Fruit fly (Drosophila melanogaster) whole organism, embryonic: ENCODE measurements around the gene Lmpt.

Experiments used
- Bgb ChIP-seq: fragments of 200-800 bp; sonication (Bioruptor generic); IDR thresholded peaks from 2 replicates; pipeline ENCODE4 v1.3.6; 2022; ENCODE audit warnings: missing biosample characterization, missing genetic modification characterization; ENCODE audit not compliant: partially characterized antibody
- CG10543 ChIP-seq: fragments of 200-800 bp; sonication (Bioruptor generic); optimal IDR thresholded peaks from 3 replicates; lab custom pipeline; 2017; ENCODE audit warnings: missing biosample characterization, mild to moderate bottlenecking, missing genetic modification characterization, moderate library complexity
- CG10979 ChIP-seq: fragments of 200-800 bp; sonication (Bioruptor generic); optimal IDR thresholded peaks from 2 replicates; lab custom pipeline; 2018; ENCODE audit warnings: missing biosample characterization, mild to moderate bottlenecking, missing genetic modification characterization, moderate library complexity
- CG11504 ChIP-seq: fragments of 200-800 bp; sonication (Bioruptor generic); optimal IDR thresholded peaks from 3 replicates; lab custom pipeline; 2019; ENCODE audit warnings: missing biosample characterization, mild to moderate bottlenecking, missing genetic modification characterization, moderate library complexity
- CG13424 ChIP-seq: fragments of 200-800 bp; sonication (Bioruptor generic); optimal IDR thresholded peaks from 2 replicates; lab custom pipeline; 2019; ENCODE audit warnings: missing biosample characterization, mild to moderate bottlenecking, missing genetic modification characterization, moderate library complexity
- CG14710 ChIP-seq: fragments of 200-800 bp; sonication (Bioruptor generic); optimal IDR thresholded peaks from 3 replicates; lab custom pipeline; 2019; ENCODE audit warnings: missing biosample characterization, mild to moderate bottlenecking, missing genetic modification characterization, moderate library complexity
- CG15011 ChIP-seq: fragments of 200-800 bp; sonication (Bioruptor generic); optimal IDR thresholded peaks from 3 replicates; lab custom pipeline; 2018; ENCODE audit warnings: missing biosample characterization, mild to moderate bottlenecking, missing genetic modification characterization
- CG15269 ChIP-seq: fragments of 200-800 bp; sonication (Bioruptor generic); optimal IDR thresholded peaks from 2 replicates; lab custom pipeline; 2018; ENCODE audit warnings: missing biosample characterization, mild to moderate bottlenecking, missing genetic modification characterization, moderate library complexity
- CG15514 ChIP-seq: fragments of 200-800 bp; sonication (Bioruptor generic); optimal IDR thresholded peaks from 3 replicates; lab custom pipeline; 2017; ENCODE audit warnings: missing biosample characterization, missing genetic modification characterization, mild to moderate bottlenecking, moderate library complexity, missing genetic modification reagents
- CG17802 ChIP-seq: fragments of 200-800 bp; sonication (Bioruptor generic); optimal IDR thresholded peaks from 2 replicates; lab custom pipeline; 2018; ENCODE audit warnings: missing biosample characterization, mild to moderate bottlenecking, missing genetic modification characterization, moderate library complexity
- CG18262 ChIP-seq: fragments of 200-800 bp; optimal IDR thresholded peaks from 3 replicates; lab custom pipeline; 2019; ENCODE audit warnings: missing biosample characterization, mild to moderate bottlenecking, missing genetic modification characterization, moderate library complexity
- CG18599 ChIP-seq: fragments of 200-800 bp; sonication (Bioruptor generic); optimal IDR thresholded peaks from 3 replicates; lab custom pipeline; 2017; ENCODE audit warnings: missing biosample characterization, missing genetic modification characterization, mild to moderate bottlenecking, moderate library complexity, missing genetic modification reagents
- CG2120 ChIP-seq: fragments of 200-800 bp; sonication (Bioruptor generic); optimal IDR thresholded peaks from 3 replicates; lab custom pipeline; 2016; ENCODE audit warnings: missing biosample characterization, missing genetic modification characterization
- CG2678 ChIP-seq: fragments of 200-800 bp; sonication (Bioruptor generic); optimal IDR thresholded peaks from 3 replicates; lab custom pipeline; 2019; ENCODE audit warnings: missing biosample characterization, mild to moderate bottlenecking, missing genetic modification characterization, moderate library complexity
- CG2712 ChIP-seq: fragments of 200-800 bp; optimal IDR thresholded peaks from 3 replicates; lab custom pipeline; 2019; ENCODE audit warnings: missing biosample characterization, mild to moderate bottlenecking, missing genetic modification characterization, moderate library complexity
- CG31365 ChIP-seq: fragments of 200-800 bp; sonication (Bioruptor generic); optimal IDR thresholded peaks from 2 replicates; lab custom pipeline; 2018; ENCODE audit warnings: missing biosample characterization, mild to moderate bottlenecking, missing genetic modification characterization
- CG32532 ChIP-seq: fragments of 200-800 bp; sonication (Bioruptor generic); IDR thresholded peaks from 2 replicates; pipeline ENCODE4 v1.3.6; 2022; ENCODE audit warnings: missing biosample characterization, missing genetic modification characterization
- CG7987 ChIP-seq: fragments of 200-800 bp; sonication (Bioruptor generic); optimal IDR thresholded peaks from 2 replicates; lab custom pipeline; 2018; ENCODE audit warnings: missing biosample characterization, mild to moderate bottlenecking, missing genetic modification characterization, moderate library complexity
- CG8290 ChIP-seq, 3 experiments: fragments of 200-800 bp; sonication (Bioruptor generic); optimal IDR thresholded peaks; 2 replicates each; lab custom pipeline; 2016 to 2019; ENCODE audit warnings: missing biosample characterization in 3 of 3, missing genetic modification characterization in 3 of 3, mild to moderate bottlenecking in 2 of 3, moderate library complexity in 1 of 3
- CG9932 ChIP-seq: fragments of 200-800 bp; sonication (Bioruptor generic); IDR thresholded peaks from 2 replicates; pipeline ENCODE4 v1.3.6; 2022; ENCODE audit warnings: missing biosample characterization, missing genetic modification characterization
- CTCF ChIP-seq: fragments of 200-800 bp; sonication (Bioruptor generic); optimal IDR thresholded peaks from 2 replicates; lab custom pipeline; 2017; ENCODE audit warnings: missing biosample characterization, mild to moderate bottlenecking, missing genetic modification characterization, moderate library complexity
- Deaf1 ChIP-seq: fragments of 200-800 bp; optimal IDR thresholded peaks from 3 replicates; lab custom pipeline; 2019; ENCODE audit warnings: missing biosample characterization, mild to moderate bottlenecking, missing genetic modification characterization, moderate library complexity
- Ets65A ChIP-seq: fragments of 200-800 bp; sonication (Bioruptor generic); peaks from one replicate; lab custom pipeline; 2016; ENCODE audit warnings: missing biosample characterization, missing genetic modification characterization
- HmgZ ChIP-seq: fragments of 200-800 bp; sonication (Bioruptor generic); optimal IDR thresholded peaks from 2 replicates; lab custom pipeline; 2018; ENCODE audit warnings: missing biosample characterization, mild to moderate bottlenecking, missing genetic modification characterization
- Hr51 ChIP-seq, 2 experiments: fragments of 200-800 bp; sonication (Bioruptor generic); optimal IDR thresholded peaks; 2 replicates in 1 of 2; 3 replicates in 1 of 2; lab custom pipeline; 2016 to 2018; ENCODE audit warnings: missing biosample characterization in 2 of 2, missing genetic modification characterization in 2 of 2, mild to moderate bottlenecking in 1 of 2, moderate library complexity in 1 of 2
- Lim3 ChIP-seq: fragments of 200-800 bp; sonication (Bioruptor generic); IDR thresholded peaks from 2 replicates; pipeline ENCODE4 v1.3.6; 2022; ENCODE audit warnings: missing biosample characterization, missing genetic modification characterization
- Med ChIP-seq: fragments of 200-800 bp; sonication (Bioruptor generic); peaks from one replicate; lab custom pipeline; 2016; ENCODE audit warnings: missing biosample characterization, missing genetic modification characterization, mild to moderate bottlenecking, inconsistent platforms, moderate library complexity
- Meics ChIP-seq: fragments of 200-800 bp; sonication (Bioruptor generic); optimal IDR thresholded peaks from 2 replicates; lab custom pipeline; 2017; ENCODE audit warnings: missing biosample characterization, mild to moderate bottlenecking, missing genetic modification characterization
- NfI ChIP-seq: fragments of 200-800 bp; sonication (Bioruptor generic); optimal IDR thresholded peaks from 3 replicates; lab custom pipeline; 2018; ENCODE audit warnings: missing biosample characterization, mild to moderate bottlenecking, missing genetic modification characterization, moderate library complexity
- Opbp ChIP-seq: fragments of 200-800 bp; sonication (Bioruptor generic); IDR thresholded peaks from 3 replicates; pipeline ENCODE4 v1.3.6; 2022; ENCODE audit warnings: missing biosample characterization, missing genetic modification characterization; ENCODE audit not compliant: partially characterized antibody
- PHDP ChIP-seq: fragments of 200-800 bp; sonication (Bioruptor generic); optimal IDR thresholded peaks from 3 replicates; lab custom pipeline; 2018; ENCODE audit warnings: missing biosample characterization, mild to moderate bottlenecking, missing genetic modification characterization, moderate library complexity
- Pdp1 ChIP-seq, 2 experiments: fragments of 200-800 bp; sonication (Bioruptor generic); optimal IDR thresholded peaks; 3 replicates each; lab custom pipeline; 2016; ENCODE audit warnings: missing biosample characterization in 2 of 2, missing genetic modification characterization in 2 of 2, mild to moderate bottlenecking in 1 of 2, moderate library complexity in 1 of 2
- ac ChIP-seq: fragments of 200-800 bp; sonication (Bioruptor generic); optimal IDR thresholded peaks from 3 replicates; lab custom pipeline; 2017; ENCODE audit warnings: missing biosample characterization, mild to moderate bottlenecking, missing genetic modification characterization
- chinmo ChIP-seq: fragments of 200-800 bp; sonication (Bioruptor generic); IDR thresholded peaks from 4 replicates; pipeline ENCODE4 v1.3.6; 2022; ENCODE audit warnings: missing biosample characterization, missing genetic modification characterization; ENCODE audit not compliant: partially characterized antibody
- ci ChIP-seq: fragments of 200-800 bp; sonication (Bioruptor generic); IDR thresholded peaks from 3 replicates; pipeline ENCODE4 v1.3.6; 2022; ENCODE audit warnings: missing biosample characterization, missing genetic modification characterization
- eyg ChIP-seq: fragments of 200-800 bp; sonication (Bioruptor generic); optimal IDR thresholded peaks from 3 replicates; lab custom pipeline; 2016; ENCODE audit warnings: missing biosample characterization, missing genetic modification characterization
- gem ChIP-seq: fragments of 200-800 bp; sonication (Bioruptor generic); optimal IDR thresholded peaks from 2 replicates; lab custom pipeline; 2019; ENCODE audit warnings: missing biosample characterization, mild to moderate bottlenecking, missing genetic modification characterization, moderate library complexity
- grau ChIP-seq: fragments of 200-800 bp; optimal IDR thresholded peaks from 3 replicates; lab custom pipeline; 2019; ENCODE audit warnings: missing biosample characterization, mild to moderate bottlenecking, missing genetic modification characterization, moderate library complexity
- hb ChIP-seq: fragments of 200-800 bp; sonication (Bioruptor generic); IDR thresholded peaks from 3 replicates; pipeline ENCODE4 v1.3.6; 2022; ENCODE audit warnings: missing biosample characterization, missing genetic modification characterization; ENCODE audit not compliant: partially characterized antibody
- hkb ChIP-seq, 2 experiments: fragments of 200-800 bp in 1 of 2; fragments of >200 bp in 1 of 2; sonication (Bioruptor generic) in 1 of 2; IDR thresholded peaks in 1 of 2; optimal IDR thresholded peaks in 1 of 2; 2 replicates each; pipeline versions ENCODE4 v1.3.6 to Lab custom; 2017 to 2022; ENCODE audit warnings: missing biosample characterization in 1 of 2, missing genetic modification characterization in 1 of 2
- nmo ChIP-seq: fragments of 200-800 bp; sonication (Bioruptor generic); optimal IDR thresholded peaks from 2 replicates; lab custom pipeline; 2018; ENCODE audit warnings: missing biosample characterization, mild to moderate bottlenecking, missing genetic modification characterization, moderate library complexity
- run ChIP-seq: fragments of 200-800 bp; sonication (Bioruptor generic); optimal IDR thresholded peaks from 3 replicates; lab custom pipeline; 2018; ENCODE audit warnings: missing biosample characterization, mild to moderate bottlenecking, missing genetic modification characterization
- slou ChIP-seq: fragments of 200-800 bp; sonication (Bioruptor generic); optimal IDR thresholded peaks from 3 replicates; lab custom pipeline; 2016; ENCODE audit warnings: missing biosample characterization, missing genetic modification characterization
- sqz ChIP-seq: fragments of 200-800 bp; sonication (Bioruptor generic); optimal IDR thresholded peaks from 3 replicates; lab custom pipeline; 2018; ENCODE audit warnings: missing biosample characterization, mild to moderate bottlenecking, missing genetic modification characterization
- stwl ChIP-seq: fragments of 200-800 bp; sonication (Bioruptor generic); optimal IDR thresholded peaks from 3 replicates; lab custom pipeline; 2018; ENCODE audit warnings: missing biosample characterization, mild to moderate bottlenecking, missing genetic modification characterization, moderate library complexity
- sug ChIP-seq: fragments of 200-800 bp; optimal IDR thresholded peaks from 2 replicates; lab custom pipeline; 2019; ENCODE audit warnings: missing biosample characterization, mild to moderate bottlenecking, missing genetic modification characterization, moderate library complexity
- vvl ChIP-seq: fragments of 200-800 bp; sonication (Bioruptor generic); IDR thresholded peaks from 2 replicates; pipeline ENCODE4 v1.3.6; 2022; ENCODE audit warnings: missing biosample characterization, missing genetic modification characterization

Gene Lmpt

dm6 chr3L:16881097-16881496 lies 16.0 kb downstream of the Lmpt start (continued):
- no peak for TF ChIP-seq CG14710
- TF ChIP-seq CG32532 (GFP tag; lab: Robert Waterston, UW), result peak; percentile 15; the same call in 1 of the 2 replicates
- no peak for TF ChIP-seq CG17802 (tag; lab: Kevin White, UChicago)
- peak; percentile 36 for TF ChIP-seq sqz (GFP tag; lab: Kevin White, UChicago)
- TF ChIP-seq CG18599 (GFP tag; lab: Kevin White, UChicago), result no peak
- peak; percentile 41; the same call in 1 of the 2 replicates for TF ChIP-seq CG9932 (GFP tag; lab: Robert Waterston, UW)
- peak; percentile 11 for TF ChIP-seq CG2712 (tag; lab: Kevin White, UChicago)
- TF ChIP-seq hb (GFP tag; lab: Robert Waterston, UW), result no peak
- TF ChIP-seq CG15269, result peak; percentile 14
- TF ChIP-seq grau (tag; lab: Kevin White, UChicago), result peak; percentile 35
- peak; percentile 27 for TF ChIP-seq Meics (GFP tag; lab: Kevin White, UChicago)
- TF ChIP-seq gem (tag; lab: Kevin White, UChicago), result peak; percentile 44
- TF ChIP-seq CG2120 (GFP tag; lab: Kevin White, UChicago), result peak; percentile 33
- peak; percentile 16 for TF ChIP-seq CG13424
- no peak for TF ChIP-seq run (tag; lab: Kevin White, UChicago)
- TF ChIP-seq eyg (GFP tag; lab: Kevin White, UChicago), result no peak
- TF ChIP-seq CG18262 (tag; lab: Kevin White, UChicago), result peak; percentile 0
- TF ChIP-seq Hr51 (GFP tag; optimal IDR thresholded peaks at IDR 0.05; lab: Kevin White, UChicago), result peak in 1 of 2 experiments; percentile 50
- TF ChIP-seq, all 482 proteins: peak for 24

DNA sequence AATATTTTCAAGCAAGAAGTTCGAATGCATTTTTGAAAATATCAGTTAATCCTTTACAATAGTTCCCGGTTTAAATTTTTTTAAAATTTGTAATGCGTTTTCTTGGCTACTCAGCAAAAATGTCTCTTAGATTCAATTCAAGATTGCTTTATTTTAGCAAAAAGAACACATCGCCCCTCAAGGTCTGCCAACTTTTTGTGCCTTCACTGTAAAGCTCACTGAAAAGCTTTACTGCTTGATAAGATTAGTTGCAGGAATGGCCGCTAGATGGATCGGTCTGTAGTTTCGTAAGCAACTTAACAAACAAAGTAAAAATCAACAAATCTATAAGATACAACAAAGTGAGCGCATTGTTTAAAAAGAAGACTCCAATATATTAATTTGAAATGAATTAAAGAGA lies 18.9 kb downstream of the Lmpt start:
- TF ChIP-seq ci (peak; percentile 44; the same call in 1 of the 3 replicates), Opbp (GFP tag; lab: Robert Waterston, UW) (peak; percentile 23; the same call in 1 of the 3 replicates), slou (no peak), Bgb (GFP tag; lab: Robert Waterston, UW) (0 out of 2 replicates have a peak, but pooled peaks have one; percentile 32), HmgZ (tag; lab: Kevin White, UChicago) (peak; percentile 7), CG2120 (GFP tag; lab: Kevin White, UChicago) (peak; percentile 1), CG15514 (GFP tag; lab: Kevin White, UChicago) (peak; percentile 15), Med (GFP tag; lab: Kevin White, UChicago) (peak; percentile 70), CG31365 (peak; percentile 32), sug (peak; percentile 1), chinmo (GFP tag; lab: Robert Waterston, UW) (0 out of 4 replicates have a peak, but pooled peaks have one; percentile 30), CG10979 (peak; percentile 98), Lim3 (GFP tag; lab: Robert Waterston, UW) (no peak), Pdp1 (GFP tag; optimal IDR thresholded peaks at IDR 0.05; lab: Kevin White, UChicago) (peak in 1 of 2 experiments; percentile 53), nmo (no peak), CG15011 (no peak), Ets65A (GFP tag; lab: Kevin White, UChicago) (peak; percentile 88), PHDP (peak; percentile 4), CG10543 (GFP tag; lab: Kevin White, UChicago) (no peak), CG11504 (tag; lab: Kevin White, UChicago) (peak; percentile 18), CG8290 (GFP tag; optimal IDR thresholded peaks at IDR 0.05; lab: Kevin White, UChicago) (no peak), CG8290 (tag; optimal IDR thresholded peaks at IDR 0.05; lab: Kevin White, UChicago) (peak in 1 of 2 experiments; percentile 43), NfI (GFP tag; lab: Kevin White, UChicago) (peak; percentile 32), vvl (peak; percentile 19; the same call in 1 of the 2 replicates), ac (GFP tag; lab: Kevin White, UChicago) (no peak), CTCF (GFP tag; lab: Kevin White, UChicago) (peak; percentile 95), CG2678 (tag; lab: Kevin White, UChicago) (peak; percentile 7), hkb (optimal IDR thresholded peaks at IDR 0.05; lab: Kevin White, UChicago) (no peak), hkb (GFP tag; IDR thresholded peaks at IDR 0.05; lab: Robert Waterston, UW) (0 out of 2 replicates have a peak, but pooled peaks have one; percentile 38), Deaf1 (tag; lab: Kevin White, UChicago) (peak; percentile 1), stwl (tag; lab: Kevin White, UChicago) (peak; percentile 0), CG7987 (GFP tag; lab: Kevin White, UChicago) (peak; percentile 4)
